Fruit fly (Drosophila melanogaster): ENCODE data around the gene CG14005.

DNA sequence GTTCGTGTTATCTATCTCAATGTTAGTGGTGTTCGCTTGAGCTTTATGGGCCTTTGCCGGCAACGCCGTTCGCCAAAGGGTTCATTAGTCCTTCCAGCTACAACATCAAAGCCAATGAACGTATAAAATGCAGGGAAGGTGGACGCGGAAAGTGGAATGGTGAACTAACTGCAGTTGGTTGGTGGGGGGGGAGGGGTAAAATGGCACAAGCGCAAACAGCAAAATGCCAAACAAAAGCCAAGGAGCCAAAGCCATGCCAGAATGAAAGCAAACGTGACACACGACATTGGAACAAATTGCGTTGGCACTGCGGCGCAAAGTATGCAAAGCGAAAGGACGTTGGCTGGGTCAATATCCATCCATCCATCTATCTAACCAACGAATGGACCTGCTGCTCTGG, 19.2 kb upstream of the CG14005 start:
- TF ChIP-seq dsf (GFP tag; optimal IDR thresholded peaks at IDR 0.05; ENCODE audit: borderline replicate concordance), result no peak
- TF ChIP-seq h (GFP tag; optimal IDR thresholded peaks at IDR 0.05), result no peak
- TF ChIP-seq Jra (GFP tag; optimal IDR thresholded peaks at IDR 0.05), result no peak
- no peak for TF ChIP-seq dl (GFP tag; optimal IDR thresholded peaks at IDR 0.05; ENCODE audit: insufficient read depth in 1 of 2, partially characterized antibody in 2 of 2)
- TF ChIP-seq psq (GFP tag; optimal IDR thresholded peaks at IDR 0.05), result no peak
- peak; percentile 95 for TF ChIP-seq Dfd (GFP tag; optimal IDR thresholded peaks at IDR 0.05)
- no peak for TF ChIP-seq foxo (GFP tag; optimal IDR thresholded peaks at IDR 0.05)
- TF ChIP-seq Hnf4 (GFP tag; optimal IDR thresholded peaks at IDR 0.05), result no peak
- TF ChIP-seq OdsH (GFP tag; optimal IDR thresholded peaks at IDR 0.05), result no peak
- no peak for TF ChIP-seq usp (GFP tag; optimal IDR thresholded peaks at IDR 0.05)

All from whole organism, wandering third instar larva.